Fruit fly (Drosophila melanogaster): ENCODE measurements around the gene CG14223.

DNA sequence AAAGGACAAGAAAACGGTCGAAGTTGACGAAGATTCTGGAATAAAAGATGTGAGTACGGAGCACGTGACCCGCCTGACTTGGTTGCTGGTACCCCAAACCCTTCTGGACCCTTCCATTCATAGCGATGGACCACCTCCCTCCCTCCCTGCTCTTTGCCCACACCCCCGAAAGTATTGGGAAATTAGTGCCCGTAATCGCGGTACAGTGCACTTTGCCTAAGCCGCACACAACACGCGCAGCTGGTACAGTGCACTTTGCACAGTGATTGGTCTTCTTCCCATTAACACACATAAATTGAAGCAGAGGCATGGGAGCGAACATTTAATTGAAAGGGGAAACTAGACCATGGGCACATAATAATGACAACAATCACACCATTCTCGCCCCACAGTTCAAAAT lies 20.3 kb upstream of the CG14223 start:
- TF ChIP-seq Mio (GFP tag; optimal IDR thresholded peaks at IDR 0.05) (no peak), OdsH (GFP tag; optimal IDR thresholded peaks at IDR 0.05) (no peak), h (GFP tag; optimal IDR thresholded peaks at IDR 0.05) (no peak), CG32264 (GFP tag; optimal IDR thresholded peaks at IDR 0.05) (no peak), br (GFP tag; optimal IDR thresholded peaks at IDR 0.05) (no peak)

Measured in whole organism, wandering third instar larva.